Worm (Caenorhabditis elegans) whole organism, young adult: ENCODE measurements around the gene F55C12.2.

Experiments used
- B0261.1 ChIP-seq: sonication (generic microtip); optimal IDR thresholded peaks from 2 replicates; lab custom pipeline; 2016; ENCODE audit warnings: mild to moderate bottlenecking, missing genetic modification characterization, moderate library complexity, missing compliant biosample characterization
- B0336.3 ChIP-seq: fragments of 200-800 bp; sonication (Bioruptor generic); IDR thresholded peaks from 2 replicates; pipeline ENCODE4 v1.3.6; 2022; ENCODE audit warnings: missing genetic modification characterization, missing compliant biosample characterization
- C06A6.2 ChIP-seq: fragments of 200-800 bp; sonication (Bioruptor generic); conservative IDR thresholded peaks from 2 replicates; pipeline ENCODE4 v1.3.6; 2022; ENCODE audit warnings: missing genetic modification characterization, missing compliant biosample characterization
- F23B12.7 ChIP-seq: sonication (generic microtip); optimal IDR thresholded peaks from 2 replicates; lab custom pipeline; 2017; ENCODE audit warnings: missing genetic modification characterization, mild to moderate bottlenecking, missing compliant biosample characterization, antibody characterized with exemption, moderate library complexity; ENCODE audit not compliant: insufficient read depth
- ZK185.1 ChIP-seq: sonication (generic microtip); optimal IDR thresholded peaks from 2 replicates; lab custom pipeline; 2016; ENCODE audit warnings: mild to moderate bottlenecking, missing genetic modification characterization, missing compliant biosample characterization; ENCODE audit not compliant: poor library complexity, severe bottlenecking
- attf-3 ChIP-seq: fragments of 200-800 bp; sonication (Bioruptor generic); conservative IDR thresholded peaks from 2 replicates; pipeline ENCODE4 v1.3.6; 2022; ENCODE audit warnings: missing genetic modification reagents, missing genetic modification characterization, missing compliant biosample characterization
- cebp-1 ChIP-seq, 2 experiments: fragments of 200-800 bp in 1 of 2; sonication (Bioruptor generic) in 1 of 2; sonication (generic microtip) in 1 of 2; IDR thresholded peaks in 1 of 2; optimal IDR thresholded peaks in 1 of 2; 2 replicates each; pipeline versions ENCODE4 v1.3.6 to Lab custom; 2017 to 2022; ENCODE audit warnings: missing compliant biosample characterization in 2 of 2, missing genetic modification characterization in 2 of 2, mild to moderate bottlenecking in 1 of 2, missing genetic modification reagents in 1 of 2, moderate library complexity in 1 of 2
- ceh-100 ChIP-seq: fragments of 200-800 bp; sonication (Bioruptor generic); IDR thresholded peaks from 2 replicates; pipeline ENCODE4 v1.3.6; 2022; ENCODE audit warnings: missing genetic modification reagents, missing genetic modification characterization, missing compliant biosample characterization
- ceh-40 ChIP-seq: fragments of 200-800 bp; sonication (Bioruptor generic); IDR thresholded peaks from 2 replicates; pipeline ENCODE4 v1.3.6; 2022; ENCODE audit warnings: missing genetic modification characterization, missing compliant biosample characterization
- dpl-1 ChIP-seq: fragments of 150-350 bp; optimal IDR thresholded peaks from 2 replicates; lab custom pipeline; 2014; ENCODE audit warnings: missing biosample characterization, missing genetic modification reagents, missing genetic modification characterization
- efl-1 ChIP-seq: fragments of 150-350 bp; optimal IDR thresholded peaks from 2 replicates; lab custom pipeline; 2014; ENCODE audit warnings: missing biosample characterization, missing genetic modification reagents, missing genetic modification characterization
- egl-44 ChIP-seq: fragments of 200-800 bp; sonication (Bioruptor generic); IDR thresholded peaks from 2 replicates; pipeline ENCODE4 v1.3.6; 2022; ENCODE audit warnings: missing genetic modification reagents, missing genetic modification characterization, missing compliant biosample characterization
- ets-4 ChIP-seq: fragments of 200-800 bp; sonication (Bioruptor generic); optimal IDR thresholded peaks from 2 replicates; lab custom pipeline; 2018; ENCODE audit warnings: mild to moderate bottlenecking, missing genetic modification characterization, missing compliant biosample characterization
- him-1 ChIP-seq: sonication (generic microtip); optimal IDR thresholded peaks from 2 replicates; lab custom pipeline; 2016; ENCODE audit warnings: missing genotype, missing genetic modification reagents, missing genetic modification characterization, missing compliant biosample characterization
- let-526 ChIP-seq: fragments of 200-800 bp; sonication (Bioruptor generic); IDR thresholded peaks from 2 replicates; pipeline ENCODE4 v1.3.6; 2022; ENCODE audit warnings: missing genetic modification reagents, missing genetic modification characterization, missing compliant biosample characterization
- lin-40 ChIP-seq: sonication (generic microtip); optimal IDR thresholded peaks from 2 replicates; lab custom pipeline; 2016; ENCODE audit warnings: missing genetic modification characterization, mild to moderate bottlenecking, missing compliant biosample characterization, missing genotype, missing genetic modification reagents
- lir-1 ChIP-seq: fragments of 200-800 bp; sonication (Bioruptor generic); conservative IDR thresholded peaks from 2 replicates; pipeline ENCODE4 v1.3.6; 2022; ENCODE audit warnings: missing genetic modification reagents, missing genetic modification characterization, missing compliant biosample characterization
- lsl-1 ChIP-seq: fragments of 200-800 bp; sonication (Bioruptor generic); optimal IDR thresholded peaks from 2 replicates; lab custom pipeline; 2018; ENCODE audit warnings: mild to moderate bottlenecking, missing genetic modification characterization, moderate library complexity, missing compliant biosample characterization
- lsy-27 ChIP-seq: sonication (generic microtip); optimal IDR thresholded peaks from 2 replicates; lab custom pipeline; 2017; ENCODE audit warnings: missing genetic modification characterization, mild to moderate bottlenecking, missing compliant biosample characterization, antibody characterized with exemption, missing genotype, borderline replicate concordance; ENCODE audit not compliant: insufficient read depth
- madf-6 ChIP-seq: fragments of 200-800 bp; sonication (Bioruptor generic); IDR thresholded peaks from 2 replicates; pipeline ENCODE4 v1.3.6; 2022; ENCODE audit warnings: missing genetic modification reagents, missing genetic modification characterization, missing compliant biosample characterization
- mel-28 ChIP-seq: sonication (generic microtip); optimal IDR thresholded peaks from 2 replicates; lab custom pipeline; 2016; ENCODE audit warnings: borderline replicate concordance, mild to moderate bottlenecking, missing genetic modification characterization, missing compliant biosample characterization
- nfya-2 ChIP-seq: fragments of 200-800 bp; sonication (Bioruptor generic); IDR thresholded peaks from 2 replicates; pipeline ENCODE4 v1.3.6; 2022; ENCODE audit warnings: missing genetic modification reagents, missing genetic modification characterization, missing compliant biosample characterization
- nhr-179 ChIP-seq: sonication (generic microtip); optimal IDR thresholded peaks from 2 replicates; lab custom pipeline; 2016; ENCODE audit warnings: mild to moderate bottlenecking, missing genetic modification characterization, missing compliant biosample characterization
- nhr-27 ChIP-seq: fragments of 200-800 bp; sonication (Bioruptor generic); optimal IDR thresholded peaks from 2 replicates; lab custom pipeline; 2018; ENCODE audit warnings: mild to moderate bottlenecking, missing genetic modification characterization, moderate library complexity, missing compliant biosample characterization
- pbrm-1 ChIP-seq: fragments of 200-800 bp; sonication (Bioruptor generic); IDR thresholded peaks from 2 replicates; pipeline ENCODE4 v1.3.6; 2022; ENCODE audit warnings: missing genetic modification reagents, missing genetic modification characterization, missing compliant biosample characterization
- rcor-1 ChIP-seq: fragments of 200-800 bp; sonication (Bioruptor generic); IDR thresholded peaks from 2 replicates; pipeline ENCODE4 v1.3.6; 2022; ENCODE audit warnings: missing genetic modification reagents, missing genetic modification characterization, missing compliant biosample characterization
- sdz-38 ChIP-seq: sonication (generic microtip); optimal IDR thresholded peaks from 2 replicates; lab custom pipeline; 2016; ENCODE audit warnings: missing genotype, missing genetic modification characterization, missing compliant biosample characterization
- snpc-1.1 ChIP-seq: sonication (generic microtip); optimal IDR thresholded peaks from 2 replicates; lab custom pipeline; 2017; ENCODE audit warnings: missing genetic modification characterization, mild to moderate bottlenecking, missing compliant biosample characterization, antibody characterized with exemption, moderate library complexity, missing genotype, missing genetic modification reagents; ENCODE audit not compliant: insufficient read depth
- snpc-1.3 ChIP-seq: sonication (generic microtip); optimal IDR thresholded peaks from 2 replicates; lab custom pipeline; 2017; ENCODE audit warnings: missing genetic modification characterization, mild to moderate bottlenecking, missing compliant biosample characterization, antibody characterized with exemption, moderate library complexity, missing genotype, missing genetic modification reagents; ENCODE audit not compliant: insufficient read depth
- unc-130 ChIP-seq: sonication (generic microtip); optimal IDR thresholded peaks from 2 replicates; lab custom pipeline; 2016; ENCODE audit warnings: missing genetic modification reagents, missing genetic modification characterization, missing compliant biosample characterization
- xnd-1 ChIP-seq: sonication (generic microtip); optimal IDR thresholded peaks from 2 replicates; lab custom pipeline; 2016; ENCODE audit warnings: missing genotype, missing genetic modification reagents, missing genetic modification characterization, missing compliant biosample characterization
- zim-3 ChIP-seq: sonication (generic microtip); optimal IDR thresholded peaks from 2 replicates; lab custom pipeline; 2017; ENCODE audit warnings: mild to moderate bottlenecking, missing genetic modification characterization, moderate library complexity, missing compliant biosample characterization
- ztf-3 ChIP-seq: fragments of 200-800 bp; sonication (Bioruptor generic); optimal IDR thresholded peaks from 2 replicates; lab custom pipeline; 2018; ENCODE audit warnings: mild to moderate bottlenecking, missing genetic modification characterization, missing compliant biosample characterization
- ztf-6 ChIP-seq: fragments of 200-800 bp; sonication (Bioruptor generic); IDR thresholded peaks from 2 replicates; pipeline ENCODE4 v1.3.6; 2022; ENCODE audit warnings: missing genetic modification reagents, missing genetic modification characterization, missing compliant biosample characterization

F55C12.2 gene

ce11 chrII:5853261-5853660 lies 23.4 kb upstream of the F55C12.2 start:
- TF ChIP-seq snpc-1.1 (tag; lab: Kevin White, UChicago) (no peak), unc-130 (GFP tag; lab: Kevin White, UChicago) (no peak), nfya-2 (GFP tag; lab: Robert Waterston, UW) (no peak), lin-40 (no peak), madf-6 (GFP tag; lab: Robert Waterston, UW) (no peak), cebp-1 (GFP tag; IDR thresholded peaks at IDR 0.05; lab: Robert Waterston, UW) (no peak), cebp-1 (tag; optimal IDR thresholded peaks at IDR 0.05; lab: Kevin White, UChicago) (no peak), lir-1 (GFP tag; lab: Robert Waterston, UW) (no peak), snpc-1.3 (tag; lab: Kevin White, UChicago) (no peak), efl-1 (GFP tag; lab: Kevin White, UChicago) (no peak), egl-44 (no peak), C06A6.2 (GFP tag; lab: Robert Waterston, UW) (no peak), ztf-6 (GFP tag; lab: Robert Waterston, UW) (no peak), let-526 (GFP tag; lab: Robert Waterston, UW) (no peak), B0336.3 (GFP tag; lab: Robert Waterston, UW) (no peak), ets-4 (GFP tag; lab: Kevin White, UChicago) (no peak), B0261.1 (tag; lab: Kevin White, UChicago) (no peak), ztf-3 (GFP tag; lab: Kevin White, UChicago) (no peak), nhr-179 (tag; lab: Kevin White, UChicago) (no peak), mel-28 (tag; lab: Kevin White, UChicago) (no peak)

- TF ChIP-seq nhr-27 (tag; lab: Kevin White, UChicago) (no peak), sdz-38 (tag; lab: Kevin White, UChicago) (no peak), lsl-1 (GFP tag; lab: Kevin White, UChicago) (no peak), ceh-40 (no peak)
These were observed 22.5 kb upstream of the F55C12.2 start, which contains the start of gene H41C03.1 for ce11 chrII:5854122-5854521. H41C03.1 (plus strand) TSS chrII:5854422.

DNA sequence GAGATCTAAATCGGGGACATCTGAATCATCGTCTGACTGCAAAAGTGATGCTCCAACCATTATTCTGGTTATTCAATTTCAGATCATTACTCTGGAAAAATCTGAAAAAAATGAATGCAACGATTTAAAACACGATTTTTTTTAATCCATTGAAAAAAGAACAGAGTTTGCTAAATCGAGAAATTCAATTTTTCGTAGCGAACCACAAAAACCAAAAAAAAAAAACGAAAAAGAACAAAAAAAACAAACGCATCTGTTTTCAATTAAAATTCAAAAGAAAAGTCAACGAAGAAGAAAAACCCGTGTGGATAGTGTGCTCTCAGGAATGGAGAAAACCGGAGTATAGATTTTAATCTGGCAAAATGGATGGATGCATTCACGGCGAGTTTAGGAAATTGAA lies 18.3 kb upstream of the F55C12.2 start, which contains the start of gene F55C12.4:
F55C12.4 (minus strand) TSS at position 101 of the 400 bp plus-strand sequence.
- TF ChIP-seq sdz-38 (tag; lab: Kevin White, UChicago) (no peak), F23B12.7 (tag; lab: Kevin White, UChicago) (no peak), mel-28 (tag; lab: Kevin White, UChicago) (no peak), zim-3 (tag; lab: Kevin White, UChicago) (no peak), rcor-1 (GFP tag; lab: Robert Waterston, UW) (no peak), dpl-1 (no peak), attf-3 (GFP tag; lab: Robert Waterston, UW) (no peak)

DNA sequence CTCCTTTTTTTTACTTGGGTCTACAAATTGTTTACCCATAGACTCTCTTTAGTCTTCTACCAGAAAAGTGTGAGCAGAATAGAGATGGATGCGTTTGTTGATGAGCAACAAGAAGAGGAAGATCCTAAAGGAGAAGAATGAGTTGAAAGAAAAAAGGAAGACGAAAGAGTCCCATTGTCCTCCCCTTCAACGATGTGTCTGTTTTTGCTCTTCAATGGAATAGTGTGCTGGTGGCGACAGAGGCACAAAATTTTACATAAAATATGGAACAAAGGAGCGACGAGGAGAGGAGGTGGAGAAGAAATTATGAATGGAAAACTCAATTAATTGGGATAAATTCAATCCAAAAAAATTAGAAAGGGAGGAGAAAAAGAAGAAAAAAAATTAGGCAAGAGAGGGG lies 16.0 kb upstream of the F55C12.2 start:
- TF ChIP-seq let-526 (GFP tag; lab: Robert Waterston, UW) (no peak), lsy-27 (tag; lab: Kevin White, UChicago) (no peak), lir-1 (GFP tag; lab: Robert Waterston, UW) (no peak), ets-4 (GFP tag; lab: Kevin White, UChicago) (no peak), pbrm-1 (no peak), ceh-100 (no peak), ZK185.1 (tag; lab: Kevin White, UChicago) (no peak), xnd-1 (tag; lab: Kevin White, UChicago) (no peak), ztf-6 (GFP tag; lab: Robert Waterston, UW) (no peak), him-1 (tag; lab: Kevin White, UChicago) (no peak), sdz-38 (tag; lab: Kevin White, UChicago) (no peak)
